Worm (Caenorhabditis elegans) whole organism, L1 larva: ENCODE data around the gene prx-12.

Source experiments
- C04F5.9 ChIP-seq: sonication (generic microtip); optimal IDR thresholded peaks from 2 replicates; lab custom pipeline; 2016; ENCODE audit warnings: missing genetic modification characterization, missing compliant biosample characterization
- alr-1 ChIP-seq: fragments of 200-800 bp; sonication (Bioruptor generic); optimal IDR thresholded peaks from 2 replicates; lab custom pipeline; 2018; ENCODE audit warnings: borderline replicate concordance, mild to moderate bottlenecking, missing genetic modification characterization, missing compliant biosample characterization
- dpl-1 ChIP-seq, 3 experiments: fragments of 150-350 bp in 2 of 3; sonication (generic microtip) in 1 of 3; optimal IDR thresholded peaks; 2 replicates each; lab custom pipeline; 2014 to 2017; ENCODE audit warnings: missing biosample characterization in 3 of 3, missing genetic modification characterization in 3 of 3, missing genetic modification reagents in 3 of 3
- fkh-10 ChIP-seq: sonication (generic microtip); optimal IDR thresholded peaks from 2 replicates; lab custom pipeline; 2017; ENCODE audit warnings: missing biosample characterization, missing genetic modification reagents, missing genetic modification characterization
- lin-15B ChIP-seq: fragments of 150-350 bp; sonication (generic microtip); optimal IDR thresholded peaks from 3 replicates; lab custom pipeline; 2014; ENCODE audit warnings: missing biosample characterization, missing genetic modification characterization
- lsy-2 ChIP-seq, 2 experiments: fragments of 150-350 bp; optimal IDR thresholded peaks; 2 replicates each; lab custom pipeline; 2014; ENCODE audit warnings: missing biosample characterization in 2 of 2, missing genetic modification characterization in 2 of 2
- nhr-11 ChIP-seq: fragments of 150-350 bp; optimal IDR thresholded peaks from 2 replicates; lab custom pipeline; 2014; ENCODE audit warnings: missing biosample characterization, missing genetic modification characterization
- nhr-77 ChIP-seq: fragments of 150-350 bp; optimal IDR thresholded peaks from 2 replicates; lab custom pipeline; 2014; ENCODE audit warnings: missing biosample characterization, missing genetic modification characterization
- pqm-1 ChIP-seq: sonication (generic microtip); optimal IDR thresholded peaks from 3 replicates; lab custom pipeline; 2017; ENCODE audit warnings: missing biosample characterization, missing genetic modification characterization
- snpc-4 ChIP-seq: fragments of 150-350 bp; optimal IDR thresholded peaks from 2 replicates; lab custom pipeline; 2014; ENCODE audit warnings: missing biosample characterization, missing genetic modification characterization
- unc-86 ChIP-seq: sonication (generic microtip); optimal IDR thresholded peaks from 2 replicates; lab custom pipeline; 2016; ENCODE audit warnings: missing genetic modification characterization, missing compliant biosample characterization
- ztf-11 ChIP-seq, 2 experiments: sonication (generic microtip); optimal IDR thresholded peaks; 2 replicates each; lab custom pipeline; 2016 to 2017; ENCODE audit warnings: missing genetic modification characterization in 2 of 2, missing biosample characterization in 1 of 2, missing compliant biosample characterization in 1 of 2

- TF ChIP-seq pqm-1 (tag; lab: Kevin White, UChicago): no peak
- TF ChIP-seq nhr-11 (tag; lab: Kevin White, UChicago): no peak
- TF ChIP-seq ztf-11 (tag; optimal IDR thresholded peaks at IDR 0.05; lab: Kevin White, UChicago): no peak
- no peak for TF ChIP-seq snpc-4 (tag; lab: Kevin White, UChicago)
- TF ChIP-seq alr-1 (tag; lab: Kevin White, UChicago): no peak
- TF ChIP-seq lin-15B (tag; lab: Kevin White, UChicago): no peak
- no peak for TF ChIP-seq unc-86 (tag; lab: Kevin White, UChicago)
- TF ChIP-seq lsy-2 (tag; optimal IDR thresholded peaks at IDR 0.05; lab: Kevin White, UChicago): no peak
- TF ChIP-seq nhr-77 (tag; lab: Kevin White, UChicago): no peak
- no peak for TF ChIP-seq C04F5.9
- no peak for TF ChIP-seq fkh-10
- no peak for TF ChIP-seq dpl-1 (GFP tag; optimal IDR thresholded peaks at IDR 0.05; lab: Kevin White, UChicago)
These were observed 27.1 kb upstream of the prx-12 start for ce11 chrX:11365995-11366394.
